Worm (Caenorhabditis elegans): ENCODE data around the gene C47G2.3.

- TF ChIP-seq nhr-76 (tag; optimal IDR thresholded peaks at IDR 0.05), result no peak
- TF ChIP-seq ZK546.5 (tag; optimal IDR thresholded peaks at IDR 0.05), result no peak
- TF ChIP-seq nhr-237 (tag; optimal IDR thresholded peaks at IDR 0.05), result no peak
- no peak for TF ChIP-seq zag-1 (tag; optimal IDR thresholded peaks at IDR 0.05)
- no peak for TF ChIP-seq nhr-23 (tag; optimal IDR thresholded peaks at IDR 0.05)
- TF ChIP-seq ztf-11 (tag; optimal IDR thresholded peaks at IDR 0.05), result no peak
- TF ChIP-seq jun-1 (tag; optimal IDR thresholded peaks at IDR 0.05), result no peak
- no peak for TF ChIP-seq elt-1 (tag; optimal IDR thresholded peaks at IDR 0.05)
- no peak for TF ChIP-seq sea-2 (GFP tag; optimal IDR thresholded peaks at IDR 0.05)
- no peak for TF ChIP-seq nhr-12 (tag; optimal IDR thresholded peaks at IDR 0.05)
- no peak for TF ChIP-seq snpc-4 (tag; optimal IDR thresholded peaks at IDR 0.05)
- TF ChIP-seq skn-1 (tag; optimal IDR thresholded peaks at IDR 0.05), result no peak
Observed at ce11 chrII:11279971-11280370, 10.0 kb downstream of the C47G2.3 start.

Measured in whole organism, L3 larva.